Fruit fly (Drosophila melanogaster) whole organism, embryonic: Measurements from ENCODE around the gene Atg6.

Experiments used
- Blimp-1 ChIP-seq: fragments of 200-800 bp; sonication (Bioruptor generic); optimal IDR thresholded peaks from 3 replicates; lab custom pipeline; 2018; ENCODE audit warnings: missing biosample characterization, missing genetic modification characterization, mild to moderate bottlenecking, moderate library complexity, missing genetic modification reagents
- BtbVII ChIP-seq: fragments of 200-800 bp; sonication (Bioruptor generic); optimal IDR thresholded peaks from 3 replicates; lab custom pipeline; 2017; ENCODE audit warnings: missing biosample characterization, mild to moderate bottlenecking, missing genetic modification characterization
- CG11456 ChIP-seq: fragments of 200-800 bp; sonication (Bioruptor generic); IDR thresholded peaks from 3 replicates; pipeline ENCODE4 v1.3.6; 2022; ENCODE audit warnings: missing biosample characterization, missing genetic modification characterization
- CG12299 ChIP-seq: fragments of 200-800 bp; sonication (Bioruptor generic); optimal IDR thresholded peaks from 2 replicates; lab custom pipeline; 2018; ENCODE audit warnings: missing biosample characterization, mild to moderate bottlenecking, missing genetic modification characterization
- CG13894 ChIP-seq: fragments of 200-800 bp; sonication (Bioruptor generic); optimal IDR thresholded peaks from 3 replicates; lab custom pipeline; 2018; ENCODE audit warnings: missing biosample characterization, mild to moderate bottlenecking, missing genetic modification characterization, moderate library complexity
- CG14014 ChIP-seq: fragments of 200-800 bp; sonication (Bioruptor generic); IDR thresholded peaks from 2 replicates; pipeline ENCODE4 v1.3.6; 2022; ENCODE audit warnings: missing biosample characterization, missing genetic modification characterization
- CG14050 ChIP-seq: fragments of 200-800 bp; sonication (Bioruptor generic); IDR thresholded peaks from 3 replicates; pipeline ENCODE4 v1.3.6; 2022; ENCODE audit warnings: missing biosample characterization, missing genetic modification characterization
- CG14441 ChIP-seq: fragments of 200-800 bp; sonication (Bioruptor generic); IDR thresholded peaks from 2 replicates; pipeline ENCODE4 v1.3.6; 2022; ENCODE audit warnings: missing biosample characterization, missing genetic modification characterization
- CG14667 ChIP-seq: fragments of 200-800 bp; sonication (Bioruptor generic); IDR thresholded peaks from 2 replicates; pipeline ENCODE4 v1.3.6; 2022; ENCODE audit warnings: missing biosample characterization, missing genetic modification characterization
- CG17385 ChIP-seq: fragments of 200-800 bp; sonication (Bioruptor generic); optimal IDR thresholded peaks from 3 replicates; lab custom pipeline; 2018; ENCODE audit warnings: missing biosample characterization, mild to moderate bottlenecking, missing genetic modification characterization
- CG31224 ChIP-seq: fragments of 200-800 bp; sonication (Bioruptor generic); IDR thresholded peaks from 2 replicates; pipeline ENCODE4 v1.3.6; 2022; ENCODE audit warnings: missing biosample characterization, missing genetic modification characterization
- CG32767 ChIP-seq: fragments of 200-800 bp; sonication (Bioruptor generic); IDR thresholded peaks from 2 replicates; pipeline ENCODE4 v1.3.6; 2022; ENCODE audit warnings: missing biosample characterization, missing genetic modification characterization
- CG42726 ChIP-seq: fragments of 200-800 bp; sonication (Bioruptor generic); IDR thresholded peaks from 2 replicates; pipeline ENCODE4 v1.3.6; 2022; ENCODE audit warnings: missing biosample characterization, missing genetic modification characterization; ENCODE audit not compliant: partially characterized antibody
- CG4730 ChIP-seq: fragments of 200-800 bp; sonication (Bioruptor generic); IDR thresholded peaks from 2 replicates; pipeline ENCODE4 v1.3.6; 2022; ENCODE audit warnings: missing biosample characterization, missing genetic modification characterization
- CG6175 ChIP-seq: fragments of 200-800 bp; sonication (Bioruptor generic); IDR thresholded peaks from 3 replicates; pipeline ENCODE4 v1.3.6; 2022; ENCODE audit warnings: missing biosample characterization, missing genetic modification characterization
- CG6813 ChIP-seq: fragments of 200-800 bp; sonication (Bioruptor generic); optimal IDR thresholded peaks from 2 replicates; lab custom pipeline; 2017; ENCODE audit warnings: missing biosample characterization, missing genetic modification characterization, mild to moderate bottlenecking, moderate library complexity, missing genetic modification reagents
- CG6854 ChIP-seq: fragments of 200-800 bp; sonication (Bioruptor generic); optimal IDR thresholded peaks from 3 replicates; lab custom pipeline; 2017; ENCODE audit warnings: missing biosample characterization, mild to moderate bottlenecking, missing genetic modification characterization
- CG7372 ChIP-seq: fragments of 200-800 bp; sonication (Bioruptor generic); IDR thresholded peaks from 2 replicates; pipeline ENCODE4 v1.3.6; 2022; ENCODE audit warnings: missing biosample characterization, missing genetic modification characterization
- CrebB ChIP-seq: fragments of 200-800 bp; sonication (Bioruptor generic); optimal IDR thresholded peaks from 3 replicates; lab custom pipeline; 2018; ENCODE audit warnings: missing biosample characterization, mild to moderate bottlenecking, missing genetic modification characterization
- Deaf1 ChIP-seq: fragments of 200-800 bp; optimal IDR thresholded peaks from 3 replicates; lab custom pipeline; 2019; ENCODE audit warnings: missing biosample characterization, mild to moderate bottlenecking, missing genetic modification characterization, moderate library complexity
- Dll ChIP-seq: fragments of 200-800 bp; sonication (Bioruptor generic); IDR thresholded peaks from 4 replicates; pipeline ENCODE4 v1.3.6; 2022; ENCODE audit warnings: missing biosample characterization, missing genetic modification characterization; ENCODE audit not compliant: partially characterized antibody
- ERR ChIP-seq: fragments of 200-800 bp; sonication (Bioruptor generic); optimal IDR thresholded peaks from 2 replicates; lab custom pipeline; 2016; ENCODE audit warnings: missing biosample characterization, missing genetic modification characterization
- Gsc ChIP-seq: fragments of 200-800 bp; sonication (Bioruptor generic); IDR thresholded peaks from 2 replicates; pipeline ENCODE4 v1.3.6; 2022; ENCODE audit warnings: missing biosample characterization, missing genetic modification characterization
- Jarid2 ChIP-seq: fragments of 200-800 bp; sonication (Bioruptor generic); optimal IDR thresholded peaks from 3 replicates; lab custom pipeline; 2017; ENCODE audit warnings: mild to moderate bottlenecking, missing biosample characterization, missing genetic modification reagents, missing genetic modification characterization
- Ptx1 ChIP-seq: fragments of 200-800 bp; sonication (Bioruptor generic); IDR thresholded peaks from 2 replicates; pipeline ENCODE4 v1.3.6; 2022; ENCODE audit warnings: missing biosample characterization, missing genetic modification characterization
- Sin3A ChIP-seq: fragments of >200 bp; optimal IDR thresholded peaks from 2 replicates; lab custom pipeline; 2018
- Tbp ChIP-seq: fragments of >200 bp; optimal IDR thresholded peaks from 2 replicates; lab custom pipeline; 2018; ENCODE audit warnings: missing biosample characterization, missing genetic modification characterization
- YL-1 ChIP-seq: fragments of 200-800 bp; sonication (Bioruptor generic); optimal IDR thresholded peaks from 3 replicates; lab custom pipeline; 2017; ENCODE audit warnings: missing biosample characterization, mild to moderate bottlenecking, missing genetic modification characterization
- ato ChIP-seq: fragments of 200-800 bp; sonication (Bioruptor generic); IDR thresholded peaks from 2 replicates; pipeline ENCODE4 v1.3.6; 2022; ENCODE audit warnings: missing biosample characterization, missing genetic modification characterization; ENCODE audit not compliant: partially characterized antibody
- bsh ChIP-seq, 2 experiments: fragments of 200-800 bp; sonication (Bioruptor generic); optimal IDR thresholded peaks; 2 replicates each; lab custom pipeline; 2017 to 2018; ENCODE audit warnings: mild to moderate bottlenecking in 2 of 2, missing biosample characterization in 2 of 2, missing genetic modification characterization in 2 of 2, moderate library complexity in 1 of 2
- chinmo ChIP-seq: fragments of 200-800 bp; sonication (Bioruptor generic); IDR thresholded peaks from 4 replicates; pipeline ENCODE4 v1.3.6; 2022; ENCODE audit warnings: missing biosample characterization, missing genetic modification characterization; ENCODE audit not compliant: partially characterized antibody
- chm ChIP-seq: fragments of 200-800 bp; sonication (Bioruptor generic); IDR thresholded peaks from 2 replicates; pipeline ENCODE4 v1.3.6; 2022; ENCODE audit warnings: missing biosample characterization, missing genetic modification characterization
- corto ChIP-seq: fragments of 200-800 bp; sonication (Bioruptor generic); optimal IDR thresholded peaks from 2 replicates; lab custom pipeline; 2016; ENCODE audit warnings: missing biosample characterization, mild to moderate bottlenecking, missing genetic modification characterization, moderate library complexity
- dmrt99B ChIP-seq: fragments of 200-800 bp; sonication (Bioruptor generic); optimal IDR thresholded peaks from 2 replicates; lab custom pipeline; 2018; ENCODE audit warnings: missing biosample characterization, mild to moderate bottlenecking, missing genetic modification characterization, moderate library complexity
- ewg ChIP-seq: fragments of 200-800 bp; sonication (Bioruptor generic); optimal IDR thresholded peaks from 3 replicates; lab custom pipeline; 2017; ENCODE audit warnings: mild to moderate bottlenecking, missing biosample characterization, missing genetic modification reagents, missing genetic modification characterization
- gsb-n ChIP-seq: fragments of 200-800 bp; sonication (Bioruptor generic); optimal IDR thresholded peaks from 3 replicates; lab custom pipeline; 2018; ENCODE audit warnings: missing biosample characterization, mild to moderate bottlenecking, missing genetic modification characterization
- kay ChIP-seq: fragments of 200-800 bp; sonication (Bioruptor generic); optimal IDR thresholded peaks from 2 replicates; lab custom pipeline; 2016; ENCODE audit warnings: missing biosample characterization, missing genetic modification characterization
- ken ChIP-seq: fragments of 200-800 bp; sonication (Bioruptor generic); IDR thresholded peaks from 3 replicates; pipeline ENCODE4 v1.3.6; 2022; ENCODE audit warnings: missing biosample characterization, missing genetic modification characterization
- nom ChIP-seq: fragments of 200-800 bp; sonication (Bioruptor generic); optimal IDR thresholded peaks from 2 replicates; lab custom pipeline; 2017; ENCODE audit warnings: missing biosample characterization, missing genetic modification characterization, mild to moderate bottlenecking, moderate library complexity, missing genetic modification reagents
- odd ChIP-seq: fragments of 200-800 bp; sonication (Bioruptor generic); optimal IDR thresholded peaks from 2 replicates; lab custom pipeline; 2017; ENCODE audit warnings: missing biosample characterization, mild to moderate bottlenecking, missing genetic modification characterization
- onecut ChIP-seq: fragments of 200-800 bp; sonication (Bioruptor generic); IDR thresholded peaks from 2 replicates; pipeline ENCODE4 v1.3.6; 2022; ENCODE audit warnings: missing biosample characterization, missing genetic modification characterization
- pros ChIP-seq: fragments of 200-800 bp; sonication (Bioruptor generic); optimal IDR thresholded peaks from 3 replicates; lab custom pipeline; 2019; ENCODE audit warnings: missing biosample characterization, mild to moderate bottlenecking, missing genetic modification characterization, moderate library complexity
- row ChIP-seq: fragments of 200-800 bp; sonication (Bioruptor generic); IDR thresholded peaks from 3 replicates; pipeline ENCODE4 v1.3.6; 2022; ENCODE audit warnings: missing biosample characterization, missing genetic modification characterization
- shn ChIP-seq: fragments of 200-800 bp; sonication (Bioruptor generic); optimal IDR thresholded peaks from 3 replicates; lab custom pipeline; 2016; ENCODE audit warnings: missing biosample characterization, missing genetic modification characterization
- sna ChIP-seq: fragments of 200-800 bp; sonication (Bioruptor generic); IDR thresholded peaks from 2 replicates; pipeline ENCODE4 v1.3.6; 2022; ENCODE audit warnings: missing biosample characterization, missing genetic modification characterization; ENCODE audit not compliant: partially characterized antibody
- toy ChIP-seq: fragments of 200-800 bp; sonication (Bioruptor generic); IDR thresholded peaks from 2 replicates; pipeline ENCODE4 v1.3.6; 2022; ENCODE audit warnings: missing biosample characterization, missing genetic modification characterization
- trh ChIP-seq: fragments of 200-800 bp; sonication (Bioruptor generic); optimal IDR thresholded peaks from 2 replicates; lab custom pipeline; 2016; ENCODE audit warnings: missing biosample characterization, missing genetic modification characterization

The Atg6 gene

DNA sequence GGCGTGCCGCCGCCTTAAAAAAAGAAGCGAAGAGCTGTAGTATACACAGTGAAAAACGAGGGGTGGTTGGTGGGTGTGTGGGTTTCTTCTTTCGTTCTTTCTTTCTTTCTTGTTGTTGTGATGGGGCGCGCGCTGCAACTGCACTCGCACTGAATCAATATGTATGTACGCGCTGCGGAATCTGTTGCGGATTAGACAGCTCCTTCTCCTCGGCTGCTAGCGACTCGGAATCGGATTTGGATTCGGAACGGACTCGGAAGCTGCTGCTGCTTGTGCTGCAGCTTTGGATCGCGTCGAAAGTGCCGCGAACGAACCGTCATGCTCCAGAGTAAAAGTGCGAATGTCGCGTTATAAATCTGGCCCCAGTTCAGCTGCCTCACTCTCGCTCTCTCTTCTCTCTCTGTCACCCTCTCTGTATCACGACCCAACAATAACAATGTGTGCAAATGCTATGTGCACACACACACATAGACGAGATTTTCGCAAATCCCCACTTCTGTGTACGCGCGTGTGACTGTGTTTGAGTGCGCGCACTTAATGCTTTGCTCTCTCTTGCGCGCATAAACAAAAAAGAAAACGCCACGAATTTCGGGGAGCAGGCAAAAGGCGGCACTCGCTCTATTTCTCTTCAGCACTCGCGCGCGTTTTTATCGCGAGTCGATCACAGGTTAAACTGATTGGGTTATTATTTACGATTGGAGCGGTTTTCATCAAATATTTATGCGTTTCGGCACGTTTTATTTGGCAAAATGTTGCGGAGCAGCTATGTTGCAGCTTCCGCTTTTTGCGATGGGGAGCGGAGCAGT is 19.4 kb downstream of the Atg6 start (continued):
- TF ChIP-seq CG6813, result peak; percentile 50
- TF ChIP-seq CG32767 (GFP tag; lab: Robert Waterston, UW), result 0 out of 2 replicates have a peak, but pooled peaks have one; percentile 32
- peak; percentile 6 for TF ChIP-seq CrebB (tag; lab: Kevin White, UChicago)
- no peak for TF ChIP-seq Gsc (GFP tag; lab: Robert Waterston, UW)
- TF ChIP-seq CG7372 (GFP tag; lab: Robert Waterston, UW), result peak; percentile 25; the same call in 1 of the 2 replicates
- peak; percentile 31; the same call in 2 of the 3 replicates for TF ChIP-seq row (GFP tag; lab: Robert Waterston, UW)
- TF ChIP-seq corto, result no peak
- peak; percentile 63 for TF ChIP-seq chm (GFP tag; lab: Robert Waterston, UW)
- TF ChIP-seq Ptx1 (GFP tag; lab: Robert Waterston, UW), result no peak
- TF ChIP-seq CG17385 (GFP tag; lab: Kevin White, UChicago), result peak; percentile 44
- TF ChIP-seq onecut (GFP tag; lab: Robert Waterston, UW), result peak; percentile 43
- TF ChIP-seq ewg (GFP tag; lab: Kevin White, UChicago), result peak; percentile 69
- peak; percentile 24 for TF ChIP-seq Blimp-1
- 0 out of 3 replicates have a peak, but pooled peaks have one; percentile 36 for TF ChIP-seq CG11456
- no peak for TF ChIP-seq ERR (GFP tag; lab: Kevin White, UChicago)
- no peak for TF ChIP-seq shn
- TF ChIP-seq CG14667 (GFP tag; lab: Robert Waterston, UW), result no peak
- TF ChIP-seq bsh (GFP tag; optimal IDR thresholded peaks at IDR 0.05; lab: Kevin White, UChicago), result peak in 1 of 2 experiments; percentile 29
- TF ChIP-seq kay (GFP tag; lab: Kevin White, UChicago), result no peak
- peak; percentile 14 for TF ChIP-seq gsb-n (tag; lab: Kevin White, UChicago)
- 0 out of 3 replicates have a peak, but pooled peaks have one; percentile 24 for TF ChIP-seq CG6175 (GFP tag; lab: Robert Waterston, UW)
- peak; percentile 34 for TF ChIP-seq CG13894 (tag; lab: Kevin White, UChicago)
- TF ChIP-seq ken (GFP tag; lab: Robert Waterston, UW), result 0 out of 3 replicates have a peak, but pooled peaks have one; percentile 7
- TF ChIP-seq odd (GFP tag; lab: Kevin White, UChicago), result no peak
- peak; percentile 2 for TF ChIP-seq BtbVII
- TF ChIP-seq Tbp (GFP tag; lab: Kevin White, UChicago), result no peak
- no peak for TF ChIP-seq pros
- no peak for TF ChIP-seq Sin3A (lab: Kevin White, UChicago)
- peak; percentile 51 for TF ChIP-seq CG6854 (GFP tag; lab: Kevin White, UChicago)
- peak; percentile 26 for TF ChIP-seq YL-1 (GFP tag; lab: Kevin White, UChicago)
- TF ChIP-seq CG31224, result no peak
- 0 out of 2 replicates have a peak, but pooled peaks have one; percentile 10 for TF ChIP-seq sna (GFP tag; lab: Robert Waterston, UW)
- TF ChIP-seq CG4730 (GFP tag; lab: Robert Waterston, UW), result no peak
- 0 out of 3 replicates have a peak, but pooled peaks have one; percentile 12 for TF ChIP-seq CG14050 (GFP tag; lab: Robert Waterston, UW)
- peak; percentile 21 for TF ChIP-seq dmrt99B
- peak; percentile 36 for TF ChIP-seq nom (GFP tag; lab: Kevin White, UChicago)
- no peak for TF ChIP-seq CG42726 (GFP tag; lab: Robert Waterston, UW)
- TF ChIP-seq ato (GFP tag; lab: Robert Waterston, UW), result 0 out of 2 replicates have a peak, but pooled peaks have one; percentile 22
- peak; percentile 86 for TF ChIP-seq Jarid2 (GFP tag; lab: Kevin White, UChicago)
- peak; percentile 26; the same call in 1 of the 2 replicates for TF ChIP-seq CG14014 (GFP tag; lab: Robert Waterston, UW)
- peak; percentile 90; the same call in 3 of the 4 replicates for TF ChIP-seq chinmo (GFP tag; lab: Robert Waterston, UW)
- peak; percentile 26 for TF ChIP-seq CG12299 (tag; lab: Kevin White, UChicago)
- peak; percentile 40; the same call in 1 of the 2 replicates for TF ChIP-seq CG14441 (GFP tag; lab: Robert Waterston, UW)
- TF ChIP-seq Dll (GFP tag; lab: Robert Waterston, UW), result peak; percentile 37; the same call in 1 of the 4 replicates
- no peak for TF ChIP-seq trh
- TF ChIP-seq Deaf1 (tag; lab: Kevin White, UChicago), result peak; percentile 90
- 0 out of 2 replicates have a peak, but pooled peaks have one; percentile 27 for TF ChIP-seq toy (GFP tag; lab: Robert Waterston, UW)
